Fruit fly (Drosophila melanogaster): ENCODE results near the gene Tektin-C.
A peak's percentile ranks its signal among the peaks of the same experiment; 100 is the strongest.

Tektin-C gene

dm6 chr3L:5835887-5836646, 39.7 kb upstream of the Tektin-C start:
- TF ChIP-seq tll (GFP tag; optimal IDR thresholded peaks at IDR 0.05) (peak in 1 of 2 experiments; percentile 92), insv (GFP tag; optimal IDR thresholded peaks at IDR 0.05) (no peak), CG34376 (GFP tag; optimal IDR thresholded peaks at IDR 0.05) (no peak), bsh (GFP tag; optimal IDR thresholded peaks at IDR 0.05) (peak in 1 of 2 experiments; percentile 19), sens (GFP tag) (peak; percentile 59), Drgx (GFP tag; IDR thresholded peaks at IDR 0.05) (peak; percentile 32; the same call in 1 of the 2 replicates), CG17186 (GFP tag; optimal IDR thresholded peaks at IDR 0.05) (no peak), Adf1 (GFP tag; IDR thresholded peaks at IDR 0.05) (no peak), twi (tag; optimal IDR thresholded peaks at IDR 0.05) (peak; percentile 41), zen (tag; optimal IDR thresholded peaks at IDR 0.05) (peak; percentile 46), CG9817 (tag; optimal IDR thresholded peaks at IDR 0.05) (no peak)

- TF ChIP-seq chif (GFP tag; optimal IDR thresholded peaks at IDR 0.05) (no peak), Meics (GFP tag; optimal IDR thresholded peaks at IDR 0.05) (no peak), CG1792 (GFP tag; optimal IDR thresholded peaks at IDR 0.05) (no peak), Oli (tag; optimal IDR thresholded peaks at IDR 0.05) (no peak), CG6272 (GFP tag; IDR thresholded peaks at IDR 0.05) (no peak), cg (GFP tag; optimal IDR thresholded peaks at IDR 0.05) (peak; percentile 25)
Observed at dm6 chr3L:5835431-5835830, 39.1 kb upstream of the Tektin-C start.

DNA sequence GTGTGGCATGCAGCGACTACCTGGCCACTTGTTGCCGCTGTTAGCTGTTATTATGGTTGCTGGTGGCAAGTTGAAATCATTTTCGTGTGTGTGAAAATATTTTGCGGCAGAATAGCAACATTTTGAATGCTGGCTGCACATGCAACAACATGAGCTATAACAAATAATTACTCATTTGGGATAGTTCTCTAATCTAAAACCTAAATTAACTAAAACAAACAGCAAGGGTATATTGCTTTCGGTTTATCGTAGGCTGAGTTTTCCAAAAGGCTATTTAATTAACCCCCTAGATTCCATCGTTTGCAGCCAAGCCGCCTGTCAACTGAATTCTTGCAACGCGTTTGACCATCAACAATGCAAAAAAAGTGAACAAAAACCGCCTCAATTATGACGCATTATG, 38.5 kb upstream of the Tektin-C start:
- TF ChIP-seq Ets65A (GFP tag) (peak; percentile 54), Sry-β (GFP tag; optimal IDR thresholded peaks at IDR 0.05) (no peak), CG1832 (GFP tag; optimal IDR thresholded peaks at IDR 0.05) (no peak), CG18476 (GFP tag; optimal IDR thresholded peaks at IDR 0.05) (no peak), CG3281 (GFP tag; optimal IDR thresholded peaks at IDR 0.05) (no peak), crc (GFP tag; optimal IDR thresholded peaks at IDR 0.05) (no peak), Oaz (GFP tag; IDR thresholded peaks at IDR 0.05) (no peak), CG11723 (GFP tag; optimal IDR thresholded peaks at IDR 0.05) (no peak), CG15479 (GFP tag; optimal IDR thresholded peaks at IDR 0.05) (peak; percentile 74), ci (GFP tag; IDR thresholded peaks at IDR 0.05) (no peak), CG17912 (GFP tag; optimal IDR thresholded peaks at IDR 0.05) (no peak)

DNA sequence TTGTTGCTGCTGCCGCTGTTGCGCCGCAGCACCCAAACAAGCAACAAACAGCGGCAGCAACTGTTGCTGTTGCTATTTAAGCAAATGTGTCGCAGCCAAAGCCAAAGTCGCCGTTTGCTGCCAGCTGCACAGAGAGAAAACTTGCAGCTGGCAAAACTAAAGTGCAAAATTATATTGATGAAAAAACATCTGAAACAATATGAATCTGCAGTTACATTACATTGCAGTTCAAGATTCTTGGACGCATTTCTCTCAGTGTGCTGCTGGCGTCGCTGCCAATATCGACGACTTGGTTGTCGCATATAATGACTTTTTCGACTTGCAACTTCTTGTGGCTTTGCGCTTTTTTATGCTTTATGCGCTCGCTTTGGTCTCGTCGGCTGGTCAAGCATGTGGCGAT, 37.9 kb upstream of the Tektin-C start:
- TF ChIP-seq CG10366 (GFP tag; IDR thresholded peaks at IDR 0.05) = peak; percentile 38
- TF ChIP-seq CG3995 (GFP tag; optimal IDR thresholded peaks at IDR 0.05) = no peak
- 0 out of 3 replicates have a peak, but pooled peaks have one; percentile 7 for TF ChIP-seq CG34422 (GFP tag; IDR thresholded peaks at IDR 0.05)
- TF ChIP-seq hkb (optimal IDR thresholded peaks at IDR 0.05) = no peak
- peak; percentile 25; the same call in 1 of the 2 replicates for TF ChIP-seq hkb (GFP tag; IDR thresholded peaks at IDR 0.05)
- TF ChIP-seq az2 (GFP tag; optimal IDR thresholded peaks at IDR 0.05) = peak; percentile 31
- TF ChIP-seq ara (GFP tag; IDR thresholded peaks at IDR 0.05) = peak; percentile 43; the same call in 1 of the 2 replicates
- TF ChIP-seq Rfx (GFP tag; IDR thresholded peaks at IDR 0.05) = no peak
- peak; percentile 22 for TF ChIP-seq Oli (tag; optimal IDR thresholded peaks at IDR 0.05)
- TF ChIP-seq tgo (GFP tag; IDR thresholded peaks at IDR 0.05) = peak; percentile 31; the same call in 1 of the 3 replicates
- TF ChIP-seq crp (GFP tag; optimal IDR thresholded peaks at IDR 0.05) = no peak
- no peak for TF ChIP-seq CG7963 (GFP tag; IDR thresholded peaks at IDR 0.05; ENCODE audit: partially characterized antibody)
- TF ChIP-seq chif (GFP tag; optimal IDR thresholded peaks at IDR 0.05) = peak; percentile 39 to 42
- peak; percentile 96 for TF ChIP-seq Drgx (GFP tag; IDR thresholded peaks at IDR 0.05)
- peak in 1 of 2 experiments; percentile 33 for TF ChIP-seq dpn (GFP tag; optimal IDR thresholded peaks at IDR 0.05)
- TF ChIP-seq otp (GFP tag; IDR thresholded peaks at IDR 0.05) = peak; percentile 60; the same call in 1 of the 3 replicates
- peak; percentile 19; the same call in 1 of the 2 replicates for TF ChIP-seq Ptx1 (GFP tag; IDR thresholded peaks at IDR 0.05)
- peak; percentile 38; the same call in 1 of the 2 replicates for TF ChIP-seq sens-2 (GFP tag; IDR thresholded peaks at IDR 0.05)
- no peak for TF ChIP-seq gt (GFP tag; IDR thresholded peaks at IDR 0.05)
- peak; percentile 3 for TF ChIP-seq phol (tag; optimal IDR thresholded peaks at IDR 0.05)
- no peak for TF ChIP-seq grn (GFP tag; optimal IDR thresholded peaks at IDR 0.05)

Measured in whole organism, embryonic.